Fruit fly (Drosophila melanogaster): ENCODE results near the gene Mad.

The Mad gene

DNA sequence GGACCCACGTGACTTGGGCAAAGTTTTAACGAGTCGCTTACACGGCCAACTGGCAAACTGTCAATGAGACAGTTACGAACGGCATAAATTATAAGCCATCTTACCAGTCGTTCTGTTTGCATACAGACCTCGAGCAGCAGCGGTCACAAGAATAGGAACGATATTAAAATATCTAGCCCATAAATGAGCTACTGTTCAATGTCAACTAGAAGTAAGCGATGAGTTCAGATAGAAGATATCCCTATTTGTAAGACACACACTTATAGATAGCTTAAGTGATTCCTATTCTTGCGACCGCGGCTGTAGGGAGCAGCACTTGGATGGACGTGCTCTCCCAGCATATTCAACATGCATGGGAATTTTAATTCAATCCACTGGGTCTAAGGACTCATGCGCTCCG is 29.4 kb upstream of the Mad start (continued):
- TF ChIP-seq CG9139 (GFP tag; optimal IDR thresholded peaks at IDR 0.05) (no peak), fkh (GFP tag; optimal IDR thresholded peaks at IDR 0.05) (no peak), CG3032 (tag; optimal IDR thresholded peaks at IDR 0.05) (no peak), CG6808 (GFP tag; optimal IDR thresholded peaks at IDR 0.05) (peak; percentile 18), CG6276 (GFP tag; optimal IDR thresholded peaks at IDR 0.05) (no peak), CG34406 (GFP tag; optimal IDR thresholded peaks at IDR 0.05) (peak; percentile 71), salr (GFP tag; optimal IDR thresholded peaks at IDR 0.05) (peak in 1 of 2 experiments; percentile 14)

DNA sequence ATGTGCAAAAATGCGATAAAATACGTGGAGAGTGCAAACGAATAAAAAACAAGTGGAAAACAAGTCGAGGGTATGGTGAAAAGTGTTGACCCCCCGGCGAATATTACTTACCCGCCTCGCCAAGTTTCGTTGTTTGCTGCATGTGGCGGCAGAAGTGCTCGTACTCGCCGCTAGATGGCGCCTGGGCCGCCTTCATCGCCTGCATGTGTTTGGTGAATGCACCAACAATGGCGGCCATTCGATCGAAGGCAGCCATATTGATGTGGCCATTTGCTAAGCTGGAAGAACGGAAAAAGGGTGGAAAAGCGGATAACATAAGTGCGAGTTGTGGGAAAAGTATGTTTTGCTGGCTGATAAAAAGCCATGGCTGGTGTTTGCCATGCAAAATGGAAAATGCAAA is 23.8 kb upstream of the Mad start:
- TF ChIP-seq Eip78C (GFP tag) (peak; percentile 16), lz (GFP tag; optimal IDR thresholded peaks at IDR 0.05) (no peak), Smox (GFP tag; optimal IDR thresholded peaks at IDR 0.05) (no peak)

DNA sequence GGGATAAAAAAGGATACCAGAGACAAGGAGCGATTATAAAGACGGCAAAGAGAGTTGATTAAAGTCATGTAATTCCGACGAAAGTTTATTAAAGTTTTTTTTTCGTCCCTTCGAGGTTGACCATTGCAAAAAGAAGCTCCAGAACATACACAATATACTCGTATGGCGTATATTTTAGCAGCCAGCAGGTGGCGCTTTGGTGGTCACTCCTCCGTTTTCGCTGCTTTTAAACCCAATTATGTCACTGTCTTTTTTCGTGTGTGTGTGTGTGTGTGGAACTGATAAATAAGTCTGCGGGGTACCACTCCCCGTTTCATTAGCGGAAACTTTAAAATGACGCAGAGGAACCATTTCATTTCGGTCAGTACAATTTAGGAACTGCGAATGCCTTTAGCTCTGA is 20.2 kb upstream of the Mad start:
- TF ChIP-seq pdm3 (GFP tag; optimal IDR thresholded peaks at IDR 0.05), result no peak
- no peak for TF ChIP-seq Blimp-1 (GFP tag; optimal IDR thresholded peaks at IDR 0.05)
- TF ChIP-seq CG6792 (GFP tag; optimal IDR thresholded peaks at IDR 0.05), result no peak
- no peak for TF ChIP-seq CG11762 (GFP tag; optimal IDR thresholded peaks at IDR 0.05; ENCODE audit: insufficient read depth)
- no peak for TF ChIP-seq OdsH (GFP tag; optimal IDR thresholded peaks at IDR 0.05)
- TF ChIP-seq CG11902 (GFP tag; optimal IDR thresholded peaks at IDR 0.05), result no peak
- TF ChIP-seq CG34406 (GFP tag; optimal IDR thresholded peaks at IDR 0.05), result no peak
- no peak for TF ChIP-seq Hr39 (GFP tag; optimal IDR thresholded peaks at IDR 0.05)
- no peak for TF ChIP-seq acj6 (GFP tag; optimal IDR thresholded peaks at IDR 0.05)
- no peak for TF ChIP-seq CG6808 (GFP tag; optimal IDR thresholded peaks at IDR 0.05)
- TF ChIP-seq Eip78C (GFP tag), result no peak
- no peak for TF ChIP-seq CG32006 (GFP tag; optimal IDR thresholded peaks at IDR 0.05)
- no peak for TF ChIP-seq CG15336 (GFP tag; IDR thresholded peaks at IDR 0.05)
- TF ChIP-seq vri (GFP tag; optimal IDR thresholded peaks at IDR 0.05), result no peak
- no peak for TF ChIP-seq Hr4 (GFP tag; optimal IDR thresholded peaks at IDR 0.05)
- no peak for TF ChIP-seq Gug (GFP tag; IDR thresholded peaks at IDR 0.05)
- TF ChIP-seq CG1621 (tag; optimal IDR thresholded peaks at IDR 0.05), result no peak
- TF ChIP-seq fkh (GFP tag; optimal IDR thresholded peaks at IDR 0.05), result no peak

DNA sequence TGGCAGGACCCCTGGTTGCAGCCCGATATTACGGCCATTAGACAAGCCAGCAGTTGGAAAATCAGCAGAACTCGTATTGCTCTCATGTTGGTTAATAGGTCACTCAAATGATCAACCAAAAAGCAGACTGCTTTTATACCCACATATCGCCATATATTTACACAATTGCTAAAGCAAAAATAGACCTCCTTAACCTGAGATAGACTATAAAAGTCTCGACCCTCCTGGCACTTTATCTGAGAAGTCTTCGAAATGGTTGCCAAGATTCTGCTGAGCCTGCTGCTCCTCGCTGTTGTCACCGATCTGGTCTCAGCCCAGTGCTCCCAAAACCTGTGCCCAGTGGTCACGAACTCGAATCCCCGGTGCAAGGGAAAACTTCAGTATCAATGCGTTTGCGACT is 14.3 kb upstream of the Mad start, which contains the start of the genes CG31698 and CG15404:
Gene CG31698, minus strand, starts transcription at position 101 of the 400 bp plus-strand sequence.
Gene CG15404, plus strand, starts transcription at position 233 of the 400 bp plus-strand sequence.
- TF ChIP-seq Blimp-1 (GFP tag; optimal IDR thresholded peaks at IDR 0.05) (no peak), lz (GFP tag; optimal IDR thresholded peaks at IDR 0.05) (no peak), net (GFP tag; optimal IDR thresholded peaks at IDR 0.05) (no peak), CG11762 (GFP tag; optimal IDR thresholded peaks at IDR 0.05; ENCODE audit: insufficient read depth) (no peak), CG11902 (GFP tag; optimal IDR thresholded peaks at IDR 0.05) (no peak), cyc (GFP tag; optimal IDR thresholded peaks at IDR 0.05) (no peak), CG16779 (tag; optimal IDR thresholded peaks at IDR 0.05) (no peak), Eip93F (GFP tag; optimal IDR thresholded peaks at IDR 0.05) (no peak), CG8319 (GFP tag; optimal IDR thresholded peaks at IDR 0.05) (no peak), CG6808 (GFP tag; optimal IDR thresholded peaks at IDR 0.05) (no peak), esn (GFP tag; optimal IDR thresholded peaks at IDR 0.05) (no peak), achi (GFP tag; optimal IDR thresholded peaks at IDR 0.05) (no peak)

DNA sequence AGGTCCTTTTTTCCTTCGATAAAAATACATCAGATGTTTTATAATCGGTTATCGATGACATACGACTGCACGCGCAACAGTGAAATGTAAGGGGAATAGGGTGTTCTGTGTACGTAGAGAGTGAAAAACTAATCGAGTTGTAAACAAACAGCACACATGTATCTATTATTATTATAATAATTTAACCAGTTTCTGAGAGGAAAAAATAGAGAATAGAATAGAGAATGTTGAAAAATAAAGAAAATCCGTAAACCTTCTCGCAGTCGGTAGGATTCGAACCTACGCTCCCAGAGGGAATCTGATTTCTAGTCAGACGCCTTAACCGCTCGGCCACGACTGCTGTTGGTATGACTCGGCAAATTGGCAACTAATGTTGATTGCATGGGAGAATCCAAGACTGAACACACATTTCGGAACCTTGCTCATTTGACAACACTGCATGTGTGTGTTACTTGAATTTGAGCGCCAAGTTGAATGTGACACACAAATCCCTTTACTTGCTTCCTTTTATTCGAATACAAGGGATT is 13.4 kb upstream of the Mad start:
- TF ChIP-seq Sox102F (GFP tag; optimal IDR thresholded peaks at IDR 0.05) (peak; percentile 33), CG6854 (GFP tag; optimal IDR thresholded peaks at IDR 0.05) (no peak), topi (GFP tag; optimal IDR thresholded peaks at IDR 0.05) (peak; percentile 46), CG11762 (GFP tag; optimal IDR thresholded peaks at IDR 0.05; ENCODE audit: insufficient read depth) (peak; percentile 44), CG6808 (GFP tag; optimal IDR thresholded peaks at IDR 0.05) (peak; percentile 37), Met (GFP tag; optimal IDR thresholded peaks at IDR 0.05) (peak; percentile 49), CG11902 (GFP tag; optimal IDR thresholded peaks at IDR 0.05) (no peak), Lpt (GFP tag; optimal IDR thresholded peaks at IDR 0.05) (peak; percentile 7), cyc (GFP tag; optimal IDR thresholded peaks at IDR 0.05) (peak; percentile 10), fd59A (GFP tag; optimal IDR thresholded peaks at IDR 0.05) (no peak), OdsH (GFP tag; optimal IDR thresholded peaks at IDR 0.05) (no peak), eg (GFP tag; IDR thresholded peaks at IDR 0.05) (peak; percentile 3; the same call in 1 of the 3 replicates), Eip75B (GFP tag; optimal IDR thresholded peaks at IDR 0.05) (peak; percentile 12), CG9139 (GFP tag; optimal IDR thresholded peaks at IDR 0.05) (peak; percentile 51), CG31627 (GFP tag; optimal IDR thresholded peaks at IDR 0.05) (no peak), fkh (GFP tag; optimal IDR thresholded peaks at IDR 0.05) (peak; percentile 43), CG3919 (GFP tag; optimal IDR thresholded peaks at IDR 0.05) (peak; percentile 66), dsx (GFP tag; optimal IDR thresholded peaks at IDR 0.05; ENCODE audit: poor library complexity, severe bottlenecking) (peak; percentile 44), CG8119 (GFP tag; IDR thresholded peaks at IDR 0.05) (no peak; the same call in 2 of the 3 replicates)
